Worm (Caenorhabditis elegans): ENCODE results near the gene H03A11.2.
A peak's percentile ranks its signal among the peaks of the same experiment; 100 is the strongest.

H03A11.2 gene

ce11 chrX:15222789-15223188, 7.7 kb downstream of the H03A11.2 start:
- TF ChIP-seq snpc-4 (GFP tag; optimal IDR thresholded peaks at IDR 0.05) (no peak), snpc-4 (tag; optimal IDR thresholded peaks at IDR 0.05) (peak in 3 of 4 experiments; percentile 54 to 83 (median 74)), pbrm-1 (GFP tag; IDR thresholded peaks at IDR 0.05) (0 out of 2 replicates have a peak, but pooled peaks have one; percentile 37), F39B2.1 (GFP tag; IDR thresholded peaks at IDR 0.05) (no peak), zfh-2 (GFP tag; conservative IDR thresholded peaks at IDR 0.05) (peak; percentile 63)

DNA sequence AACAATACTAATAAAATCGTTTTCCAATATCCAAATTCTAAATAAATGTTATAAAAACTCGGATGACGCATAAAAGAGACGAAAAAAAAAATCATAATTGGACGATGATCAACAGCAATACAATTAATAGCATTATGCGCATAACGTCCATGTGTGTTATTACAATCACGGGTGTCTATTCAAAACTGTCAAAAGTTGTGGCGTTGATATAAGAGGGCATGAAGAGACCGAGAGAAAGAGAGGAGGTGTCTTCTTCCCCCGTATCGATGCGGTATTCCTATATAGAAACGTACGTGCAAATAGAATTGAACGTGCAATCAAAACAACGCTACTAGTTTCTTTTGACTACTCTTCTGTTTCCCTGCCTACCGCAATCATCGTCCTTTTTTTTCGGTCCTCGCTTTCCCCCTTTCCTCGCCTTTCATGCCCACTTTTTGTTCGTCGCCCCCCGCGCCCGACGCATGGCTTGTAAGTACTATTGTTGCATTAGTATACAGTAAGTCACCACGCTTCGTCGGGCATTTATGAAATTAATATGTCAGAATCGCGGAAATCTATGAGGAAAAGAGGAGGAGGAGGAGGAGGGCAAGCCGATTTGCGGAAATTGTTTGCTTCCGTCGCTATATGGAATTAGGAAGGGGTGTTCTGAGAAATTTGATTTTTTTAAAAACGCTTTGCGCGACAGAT, 8.4 kb downstream of the H03A11.2 start:
- peak; percentile 22 for TF ChIP-seq ceh-27 (GFP tag; optimal IDR thresholded peaks at IDR 0.05)
- peak; percentile 54; the same call in 1 of the 2 replicates for TF ChIP-seq hmg-1.2 (GFP tag; IDR thresholded peaks at IDR 0.05)
- peak; percentile 25 for TF ChIP-seq tbp1 (GFP tag; optimal IDR thresholded peaks at IDR 0.05)
- TF ChIP-seq dox-1 (GFP tag; IDR thresholded peaks at IDR 0.05), result 0 out of 2 replicates have a peak, but pooled peaks have one; percentile 35
- peak; percentile 77 for TF ChIP-seq nhr-80 (tag; optimal IDR thresholded peaks at IDR 0.05)
- peak in 1 of 2 experiments; percentile 6 for TF ChIP-seq let-607 (tag; optimal IDR thresholded peaks at IDR 0.05)
- no peak for TF ChIP-seq cebp-1 (GFP tag; IDR thresholded peaks at IDR 0.05)
- peak; percentile 26 for TF ChIP-seq cebp-1 (tag; optimal IDR thresholded peaks at IDR 0.05)
- TF ChIP-seq bed-1 (GFP tag; IDR thresholded peaks at IDR 0.05), result no peak
- TF ChIP-seq lin-40 (tag; optimal IDR thresholded peaks at IDR 0.05), result peak; percentile 12
- no peak for TF ChIP-seq attf-3 (GFP tag; conservative IDR thresholded peaks at IDR 0.05)
- peak; percentile 36; the same call in 1 of the 2 replicates for TF ChIP-seq zfh-2 (GFP tag; conservative IDR thresholded peaks at IDR 0.05)

DNA sequence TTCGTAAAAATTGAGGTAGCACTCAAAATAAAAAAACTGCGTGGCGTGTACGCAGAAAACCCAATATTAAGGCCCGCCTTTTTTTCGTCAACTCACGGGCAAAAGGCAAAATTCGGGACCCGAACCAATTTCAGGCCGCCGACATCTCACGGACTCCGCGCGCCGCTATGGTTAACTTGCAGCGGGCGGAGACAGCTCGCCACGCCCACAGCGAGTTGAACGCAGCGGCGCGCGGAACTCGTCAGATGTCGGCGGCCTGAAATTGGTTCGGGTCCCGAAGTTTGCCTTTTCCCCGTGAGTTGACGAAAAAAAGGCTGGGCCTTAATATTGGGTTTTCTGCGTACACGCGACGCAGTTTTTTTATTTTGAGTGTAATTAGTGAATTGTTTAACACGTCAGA, 9.3 kb downstream of the H03A11.2 start:
- no peak for TF ChIP-seq madf-6 (GFP tag; IDR thresholded peaks at IDR 0.05)
- no peak for TF ChIP-seq C17E4.6 (GFP tag; IDR thresholded peaks at IDR 0.05)
- TF ChIP-seq zfh-2 (GFP tag; conservative IDR thresholded peaks at IDR 0.05), result no peak; the same call in 1 of the 2 replicates
- no peak; the same call in 1 of the 2 replicates for TF ChIP-seq egrh-3 (GFP tag; IDR thresholded peaks at IDR 0.05)
- no peak for TF ChIP-seq snpc-4 (GFP tag; optimal IDR thresholded peaks at IDR 0.05)
- peak in 2 of 4 experiments; percentile 45 to 73 for TF ChIP-seq snpc-4 (tag; optimal IDR thresholded peaks at IDR 0.05)
- TF ChIP-seq bed-1 (GFP tag; IDR thresholded peaks at IDR 0.05), result 0 out of 2 replicates have a peak, but pooled peaks have one; percentile 45

DNA sequence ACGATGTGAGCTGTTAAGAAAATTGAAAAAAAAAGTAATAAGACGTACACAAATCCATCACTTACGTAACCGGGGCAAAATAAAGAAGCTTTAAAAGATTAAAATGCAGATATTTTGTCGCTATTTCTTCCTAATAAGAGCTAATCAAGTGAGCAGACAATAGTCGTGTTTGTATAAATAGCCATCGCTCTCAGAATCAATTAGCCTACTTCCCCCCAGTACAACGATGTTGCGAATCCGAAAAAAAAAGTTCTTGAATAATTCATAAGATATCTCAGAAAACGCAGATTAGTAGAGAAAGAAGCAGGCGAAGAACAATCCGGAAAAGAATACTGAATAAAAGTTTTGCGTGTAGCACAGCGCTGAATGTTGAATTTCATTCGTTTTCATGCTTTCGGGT, 15.2 kb downstream of the H03A11.2 start:
- TF ChIP-seq zim-3 (tag; optimal IDR thresholded peaks at IDR 0.05) (no peak), dox-1 (GFP tag; IDR thresholded peaks at IDR 0.05) (no peak), snpc-1.3 (tag; optimal IDR thresholded peaks at IDR 0.05; ENCODE audit: insufficient read depth) (no peak), Y95B8A.8 (GFP tag; IDR thresholded peaks at IDR 0.05) (no peak)

DNA sequence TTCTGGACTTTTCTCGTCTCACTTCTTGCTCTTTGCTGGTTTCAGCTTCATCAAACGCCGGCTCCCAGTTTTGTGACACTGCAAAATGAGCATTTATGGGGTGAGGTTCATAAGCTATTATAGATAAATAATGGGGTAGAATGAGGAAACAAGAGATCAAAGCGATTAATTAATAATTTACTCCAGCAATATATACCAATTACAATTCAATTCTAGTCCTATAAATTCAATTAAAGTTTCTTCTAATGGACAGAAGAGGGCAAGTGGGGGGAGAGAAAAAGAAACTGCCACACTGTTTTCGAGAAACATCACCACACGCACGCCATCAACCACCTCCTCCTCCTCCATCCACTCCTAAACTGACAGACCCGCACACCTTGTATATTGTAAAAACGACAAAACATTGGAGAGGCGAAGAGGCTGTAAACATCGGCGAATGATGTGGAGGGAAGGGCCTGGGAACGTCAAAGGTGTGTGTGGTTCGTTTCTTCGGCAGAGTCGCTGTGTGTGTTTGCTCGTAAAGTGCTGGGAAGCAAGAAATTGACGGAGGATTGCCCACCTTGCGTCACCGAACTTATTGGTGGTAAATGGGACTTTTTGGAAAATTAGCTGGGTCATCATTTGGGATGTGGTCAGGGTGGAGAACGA, 17.1 kb downstream of the H03A11.2 start, which contains the start of the genes H03A11.13 and famk-1:
H03A11.13 (minus strand) TSS at position 51 of the 648 bp plus-strand sequence.
famk-1 (minus strand) TSS at position 78 of the 648 bp plus-strand sequence.
- peak; percentile 53; the same call in 1 of the 2 replicates for TF ChIP-seq zfh-2 (GFP tag; conservative IDR thresholded peaks at IDR 0.05)
- TF ChIP-seq lsy-27 (tag; optimal IDR thresholded peaks at IDR 0.05; ENCODE audit: borderline replicate concordance, insufficient read depth), result no peak
- TF ChIP-seq F37B4.10 (GFP tag; IDR thresholded peaks at IDR 0.05), result no peak
- TF ChIP-seq bed-2 (GFP tag; IDR thresholded peaks at IDR 0.05), result no peak
- TF ChIP-seq Y53G8AR.9 (GFP tag; conservative IDR thresholded peaks at IDR 0.05), result no peak

Measured in whole organism, young adult.